Fruit fly (Drosophila melanogaster): ENCODE measurements around the gene Afti.

DNA sequence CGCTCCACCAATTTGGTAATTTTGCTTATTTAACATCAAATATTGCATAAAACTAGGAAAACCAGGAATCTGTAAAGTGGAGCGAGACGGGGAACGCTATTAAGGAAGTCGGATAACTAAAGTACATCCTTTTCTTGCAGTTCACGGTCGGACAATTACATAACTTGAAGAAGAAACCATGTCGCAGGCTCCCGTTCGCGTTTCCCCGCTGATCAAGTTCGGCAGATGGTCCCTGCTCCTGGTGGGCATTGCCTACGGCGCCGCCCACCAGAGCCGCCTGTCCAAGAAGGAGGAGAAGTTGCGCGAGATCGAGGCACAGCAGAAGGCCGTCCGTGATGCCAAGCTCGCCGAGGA is 601 bp upstream of the Afti start:
- TF ChIP-seq CTCF (optimal IDR thresholded peaks at IDR 0.05) (no peak), CG8478 (optimal IDR thresholded peaks at IDR 0.05) (no peak)

Data from S2 (cell line).